Fruit fly (Drosophila melanogaster): ENCODE measurements around the gene CG6999.

CG6999 gene

dm6 chrX:9047725-9048384 lies 40.3 kb upstream of the CG6999 start (continued):
- peak; percentile 77 for TF ChIP-seq Kr (GFP tag; optimal IDR thresholded peaks at IDR 0.05)
- TF ChIP-seq fd102C (GFP tag; optimal IDR thresholded peaks at IDR 0.05), result no peak
- TF ChIP-seq CG10654 (GFP tag; optimal IDR thresholded peaks at IDR 0.05), result peak; percentile 7
- peak; percentile 71 for TF ChIP-seq nom (GFP tag; optimal IDR thresholded peaks at IDR 0.05)
- peak; percentile 20 for TF ChIP-seq Mad (GFP tag; optimal IDR thresholded peaks at IDR 0.05)
- TF ChIP-seq Mes4 (GFP tag; optimal IDR thresholded peaks at IDR 0.05), result peak; percentile 28
- no peak for TF ChIP-seq ash1 (GFP tag; optimal IDR thresholded peaks at IDR 0.05)
- peak; percentile 25; the same call in 1 of the 3 replicates for TF ChIP-seq CG14050 (GFP tag; IDR thresholded peaks at IDR 0.05)
- TF ChIP-seq D19B (GFP tag; optimal IDR thresholded peaks at IDR 0.05), result no peak
- peak; percentile 86 for TF ChIP-seq gcm (GFP tag; optimal IDR thresholded peaks at IDR 0.05)
- TF ChIP-seq hkb (optimal IDR thresholded peaks at IDR 0.05), result no peak
- peak; percentile 77 for TF ChIP-seq hkb (GFP tag; IDR thresholded peaks at IDR 0.05)
- no peak for TF ChIP-seq CkIIα-i1 (GFP tag; IDR thresholded peaks at IDR 0.05)
- 0 out of 3 replicates have a peak, but pooled peaks have one; percentile 65 for TF ChIP-seq CG11695 (GFP tag; IDR thresholded peaks at IDR 0.05)
- TF ChIP-seq CG7745 (tag; optimal IDR thresholded peaks at IDR 0.05), result no peak
- peak; percentile 61 for TF ChIP-seq Nf-YB (GFP tag; optimal IDR thresholded peaks at IDR 0.05)
- TF ChIP-seq CG6689 (GFP tag; IDR thresholded peaks at IDR 0.05), result peak; percentile 65
- TF ChIP-seq CG10147 (GFP tag; optimal IDR thresholded peaks at IDR 0.05), result peak; percentile 5
- TF ChIP-seq Dad (GFP tag; optimal IDR thresholded peaks at IDR 0.05), result peak; percentile 16
- TF ChIP-seq ro (GFP tag; IDR thresholded peaks at IDR 0.05), result no peak
- TF ChIP-seq CG4730 (GFP tag; IDR thresholded peaks at IDR 0.05), result no peak
- TF ChIP-seq CG12659 (GFP tag; optimal IDR thresholded peaks at IDR 0.05), result peak; percentile 52
- TF ChIP-seq ftz-f1 (GFP tag; optimal IDR thresholded peaks at IDR 0.05), result no peak
- peak; percentile 42 for TF ChIP-seq lab (GFP tag; optimal IDR thresholded peaks at IDR 0.05)
- peak; percentile 70 for TF ChIP-seq salm (tag; optimal IDR thresholded peaks at IDR 0.05)
- no peak for TF ChIP-seq MESR4 (GFP tag; optimal IDR thresholded peaks at IDR 0.05)
- peak; percentile 36 for TF ChIP-seq Dek (tag; optimal IDR thresholded peaks at IDR 0.05)
- no peak for TF ChIP-seq YL-1 (GFP tag; optimal IDR thresholded peaks at IDR 0.05)
- TF ChIP-seq Fer2 (tag; optimal IDR thresholded peaks at IDR 0.05), result peak; percentile 6
- TF ChIP-seq Hey (tag; optimal IDR thresholded peaks at IDR 0.05), result no peak
- 0 out of 2 replicates have a peak, but pooled peaks have one; percentile 4 for TF ChIP-seq ttk (GFP tag; IDR thresholded peaks at IDR 0.05)
- TF ChIP-seq lilli (GFP tag; optimal IDR thresholded peaks at IDR 0.05), result peak; percentile 34
- TF ChIP-seq CG15073 (GFP tag; optimal IDR thresholded peaks at IDR 0.05), result no peak
- no peak for TF ChIP-seq CG11456 (GFP tag; IDR thresholded peaks at IDR 0.05)
- TF ChIP-seq bsh (GFP tag; optimal IDR thresholded peaks at IDR 0.05), result peak; percentile 58 to 87
- TF ChIP-seq Aef1 (GFP tag; IDR thresholded peaks at IDR 0.05), result no peak
- TF ChIP-seq HLHmδ (GFP tag; optimal IDR thresholded peaks at IDR 0.05), result no peak
- TF ChIP-seq h (optimal IDR thresholded peaks at IDR 0.05), result no peak
- TF ChIP-seq Ptx1 (GFP tag; IDR thresholded peaks at IDR 0.05), result peak; percentile 57
- no peak for TF ChIP-seq aop (GFP tag; IDR thresholded peaks at IDR 0.05)
- no peak for TF ChIP-seq Bdp1 (GFP tag; optimal IDR thresholded peaks at IDR 0.05)
- TF ChIP-seq CG17829 (tag; optimal IDR thresholded peaks at IDR 0.05), result peak; percentile 90
- peak; percentile 76 for TF ChIP-seq Adf1 (GFP tag; IDR thresholded peaks at IDR 0.05)
- no peak; the same call in 1 of the 2 replicates for TF ChIP-seq CG10959 (GFP tag; IDR thresholded peaks at IDR 0.05)
- peak; percentile 50; the same call in 1 of the 2 replicates for TF ChIP-seq E2f1 (GFP tag; IDR thresholded peaks at IDR 0.05)
- TF ChIP-seq E2f2 (GFP tag; IDR thresholded peaks at IDR 0.05), result no peak
- TF ChIP-seq CG34376 (GFP tag; optimal IDR thresholded peaks at IDR 0.05), result no peak
- TF ChIP-seq fd96Cb (tag; optimal IDR thresholded peaks at IDR 0.05), result peak; percentile 77
- no peak for TF ChIP-seq Sin3A (optimal IDR thresholded peaks at IDR 0.05)
- no peak for TF ChIP-seq Rx (GFP tag; IDR thresholded peaks at IDR 0.05)
- no peak for TF ChIP-seq CG3281 (GFP tag; optimal IDR thresholded peaks at IDR 0.05)

All from whole organism, embryonic.